Worm (Caenorhabditis elegans) whole organism, L4 larva: ENCODE measurements around the gene W09G12.10.
"Not testable (repeated sequence)": the region's sequence is repeated elsewhere in the genome, so short reads cannot be mapped to it uniquely, and the experiment has no call there.

ENCODE experiments used
- F10B5.3 ChIP-seq: sonication (generic microtip); optimal IDR thresholded peaks from 2 replicates; lab custom pipeline; 2016; ENCODE audit warnings: mild to moderate bottlenecking, missing genetic modification characterization, missing compliant biosample characterization
- T20F7.1 ChIP-seq: fragments of 200-800 bp; sonication (Bioruptor generic); optimal IDR thresholded peaks from 2 replicates; lab custom pipeline; 2018; ENCODE audit warnings: mild to moderate bottlenecking, missing genetic modification characterization, missing compliant biosample characterization
- Y105C5A.15 ChIP-seq: fragments of 200-800 bp; sonication (Bioruptor generic); IDR thresholded peaks from 2 replicates; pipeline ENCODE4 v1.3.6; 2022; ENCODE audit warnings: missing genetic modification characterization, missing compliant biosample characterization
- Y48G9A.11 ChIP-seq: fragments of 200-800 bp; sonication (Bioruptor generic); IDR thresholded peaks from 2 replicates; pipeline ENCODE4 v1.3.6; 2022; ENCODE audit warnings: missing genetic modification reagents, missing genetic modification characterization, missing compliant biosample characterization
- aha-1 ChIP-seq: fragments of 150-350 bp; peaks from one replicate; lab custom pipeline; 2014; ENCODE audit warnings: missing biosample characterization, missing genetic modification characterization
- ama-1 ChIP-seq: fragments of 150-350 bp; optimal IDR thresholded peaks from 2 replicates; lab custom pipeline; 2014; ENCODE audit warnings: inconsistent platforms, mixed read lengths
- ceh-28 ChIP-seq: fragments of 150-350 bp; optimal IDR thresholded peaks from 2 replicates; lab custom pipeline; 2014; ENCODE audit warnings: missing biosample characterization, missing genetic modification reagents, missing genetic modification characterization
- ces-1 ChIP-seq: fragments of 150-350 bp; sonication (generic microtip); optimal IDR thresholded peaks from 4 replicates; lab custom pipeline; 2014; ENCODE audit warnings: missing biosample characterization, missing genetic modification reagents, missing genetic modification characterization
- ctbp-1 ChIP-seq: fragments of 200-800 bp; sonication (Bioruptor generic); IDR thresholded peaks from 2 replicates; pipeline ENCODE4 v1.3.6; 2022; ENCODE audit warnings: missing genetic modification reagents, missing genetic modification characterization, missing compliant biosample characterization
- daf-16 ChIP-seq, 3 experiments: sonication (generic microtip); optimal IDR thresholded peaks; 2 replicates each; lab custom pipeline; 2016 to 2017; ENCODE audit warnings: missing genetic modification characterization in 3 of 3, missing genetic modification reagents in 3 of 3, mild to moderate bottlenecking in 2 of 3, missing compliant biosample characterization in 2 of 3, missing biosample characterization in 1 of 3, moderate library complexity in 1 of 3
- dmd-6 ChIP-seq: fragments of 200-800 bp; sonication (Bioruptor generic); IDR thresholded peaks from 2 replicates; pipeline ENCODE4 v1.3.6; 2022; ENCODE audit warnings: missing genetic modification reagents, missing genetic modification characterization, missing compliant biosample characterization
- dmd-8 ChIP-seq: fragments of 200-800 bp; sonication (Bioruptor generic); IDR thresholded peaks from 2 replicates; pipeline ENCODE4 v1.3.6; 2022; ENCODE audit warnings: missing genetic modification characterization, missing compliant biosample characterization
- dmd-9 ChIP-seq: fragments of 200-800 bp; sonication (Bioruptor generic); IDR thresholded peaks from 2 replicates; pipeline ENCODE4 v1.3.6; 2022; ENCODE audit warnings: missing genetic modification reagents, missing genetic modification characterization, missing compliant biosample characterization
- dpl-1 ChIP-seq: fragments of 150-350 bp; optimal IDR thresholded peaks from 2 replicates; lab custom pipeline; 2014; ENCODE audit warnings: missing biosample characterization, missing genetic modification reagents, missing genetic modification characterization
- fkh-10 ChIP-seq: fragments of 150-350 bp; optimal IDR thresholded peaks from 2 replicates; lab custom pipeline; 2014; ENCODE audit warnings: missing biosample characterization, missing genetic modification reagents, missing genetic modification characterization
- gei-8 ChIP-seq: fragments of 200-800 bp; sonication (Bioruptor generic); optimal IDR thresholded peaks from 2 replicates; lab custom pipeline; 2018; ENCODE audit warnings: mild to moderate bottlenecking, missing genetic modification characterization, missing compliant biosample characterization
- hlh-11 ChIP-seq: fragments of 200-800 bp; sonication (Bioruptor generic); optimal IDR thresholded peaks from 2 replicates; lab custom pipeline; 2018; ENCODE audit warnings: mild to moderate bottlenecking, missing genetic modification characterization, missing compliant biosample characterization
- hlh-30 ChIP-seq: sonication (generic microtip); optimal IDR thresholded peaks from 2 replicates; lab custom pipeline; 2017; ENCODE audit warnings: antibody characterized with exemption, mild to moderate bottlenecking, missing genetic modification characterization, missing compliant biosample characterization; ENCODE audit not compliant: insufficient read depth
- lim-7 ChIP-seq: fragments of 200-800 bp; sonication (Bioruptor generic); IDR thresholded peaks from 2 replicates; pipeline ENCODE4 v1.3.6; 2022; ENCODE audit warnings: missing genetic modification characterization, missing compliant biosample characterization
- lin-38 ChIP-seq: fragments of 200-800 bp; sonication (Bioruptor generic); IDR thresholded peaks from 2 replicates; pipeline ENCODE4 v1.3.6; 2022; ENCODE audit warnings: missing genetic modification reagents, missing genetic modification characterization, missing compliant biosample characterization
- lin-39 ChIP-seq: fragments of 150-350 bp; optimal IDR thresholded peaks from 2 replicates; lab custom pipeline; 2014; ENCODE audit warnings: missing biosample characterization, missing genetic modification reagents, missing genetic modification characterization
- lsy-2 ChIP-seq, 2 experiments: fragments of 150-350 bp in 1 of 2; sonication (generic microtip) in 1 of 2; optimal IDR thresholded peaks; 2 replicates each; lab custom pipeline; 2014 to 2017; ENCODE audit warnings: missing biosample characterization in 2 of 2, missing genetic modification characterization in 2 of 2
- madf-5 ChIP-seq, 2 experiments: fragments of 200-800 bp; sonication (Bioruptor generic); IDR thresholded peaks; 2 replicates each; pipeline ENCODE4 v1.3.6; 2022; ENCODE audit warnings: missing compliant biosample characterization in 2 of 2, missing genetic modification characterization in 2 of 2
- mdl-1 ChIP-seq, 2 experiments: fragments of 150-350 bp in 1 of 2; sonication (generic microtip) in 1 of 2; optimal IDR thresholded peaks; 2 replicates each; lab custom pipeline; 2014 to 2017; ENCODE audit warnings: missing biosample characterization in 2 of 2, missing genetic modification characterization in 2 of 2
- mdt-29 ChIP-seq: fragments of 200-800 bp; sonication (Bioruptor generic); IDR thresholded peaks from 2 replicates; pipeline ENCODE4 v1.3.6; 2022; ENCODE audit warnings: missing genetic modification reagents, missing genetic modification characterization, missing compliant biosample characterization
- nhr-42 ChIP-seq: fragments of 200-800 bp; sonication (Bioruptor generic); IDR thresholded peaks from 2 replicates; pipeline ENCODE4 v1.3.6; 2022; ENCODE audit warnings: missing genetic modification characterization, missing compliant biosample characterization
- pha-4 ChIP-seq, 2 experiments: fragments of 150-350 bp in 1 of 2; fragments of 200-800 bp in 1 of 2; sonication (Bioruptor generic) in 1 of 2; IDR thresholded peaks in 1 of 2; optimal IDR thresholded peaks in 1 of 2; 2 replicates each; pipeline versions ENCODE4 v1.3.6 to Lab custom; 2014 to 2022; ENCODE audit warnings: missing genetic modification characterization in 2 of 2, missing genetic modification reagents in 2 of 2, missing biosample characterization in 1 of 2, missing compliant biosample characterization in 1 of 2
- rbr-2 ChIP-seq: sonication (generic microtip); optimal IDR thresholded peaks from 2 replicates; lab custom pipeline; 2016; ENCODE audit warnings: missing genotype, missing genetic modification characterization, missing compliant biosample characterization
- saeg-2 ChIP-seq: fragments of 200-800 bp; sonication (Bioruptor generic); IDR thresholded peaks from 2 replicates; pipeline ENCODE4 v1.3.6; 2022; ENCODE audit warnings: missing genetic modification reagents, missing genetic modification characterization, missing compliant biosample characterization
- ztf-11 ChIP-seq: fragments of 150-350 bp; optimal IDR thresholded peaks from 2 replicates; lab custom pipeline; 2014; ENCODE audit warnings: missing biosample characterization, missing genetic modification characterization

The W09G12.10 gene

ce11 chrIV:1192765-1193164 is 28.3 kb downstream of the W09G12.10 start, which contains the start of gene spl-3:
spl-3 (plus strand) TSS chrIV:1193065.
- TF ChIP-seq ztf-11 (tag; lab: Kevin White, UChicago) (no peak), ctbp-1 (no peak), hlh-11 (tag; lab: Kevin White, UChicago) (no peak), ama-1 (no peak), gei-8 (GFP tag; lab: Kevin White, UChicago) (no peak), lin-38 (GFP tag; lab: Robert Waterston, UW) (no peak), T20F7.1 (GFP tag; lab: Kevin White, UChicago) (no peak), dmd-6 (no peak), Y105C5A.15 (GFP tag; lab: Robert Waterston, UW) (no peak), nhr-42 (GFP tag; lab: Robert Waterston, UW) (no peak), dmd-8 (GFP tag; lab: Robert Waterston, UW) (no peak)
- TF ChIP-seq, all 104 proteins: peak for 0

- TF ChIP-seq aha-1 (tag; lab: Kevin White, UChicago), result peak; percentile 63
Measured at ce11 chrIV:1187502-1187901, 33.6 kb downstream of the W09G12.10 start, which contains the start of gene mdt-20. mdt-20 (plus strand) TSS chrIV:1187802.

ce11 chrIV:1182292-1182691 is 38.8 kb downstream of the W09G12.10 start, which contains the start of gene rmif-2:
rmif-2 (plus strand) TSS chrIV:1182592.
- not testable (repeated sequence) for TF ChIP-seq lim-7 (GFP tag; lab: Robert Waterston, UW); pha-4 (GFP tag; IDR thresholded peaks at IDR 0.05; lab: Robert Waterston, UW); pha-4 (tag; optimal IDR thresholded peaks at IDR 0.05; lab: Kevin White, UChicago); mdt-29 (GFP tag; lab: Robert Waterston, UW)

ce11 chrIV:1177683-1178082 is 43.4 kb downstream of the W09G12.10 start, which contains the start of gene Y104H12D.2:
Y104H12D.2 (plus strand) TSS chrIV:1178022.
- TF ChIP-seq saeg-2 (GFP tag; lab: Robert Waterston, UW) (no peak), dmd-9 (GFP tag; lab: Robert Waterston, UW) (no peak), dpl-1 (GFP tag; lab: Kevin White, UChicago) (peak; percentile 90), Y48G9A.11 (peak; percentile 96), hlh-30 (peak; percentile 15), T20F7.1 (GFP tag; lab: Kevin White, UChicago) (peak; percentile 97), lin-39 (no peak), ces-1 (GFP tag; lab: Kevin White, UChicago) (no peak), F10B5.3 (tag; lab: Kevin White, UChicago) (no peak), daf-16 (GFP tag; optimal IDR thresholded peaks at IDR 0.05; lab: Kevin White, UChicago) (no peak), daf-16 (tag; optimal IDR thresholded peaks at IDR 0.05; lab: Kevin White, UChicago) (peak; percentile 41), lsy-2 (tag; optimal IDR thresholded peaks at IDR 0.05; lab: Kevin White, UChicago) (peak in 1 of 2 experiments; percentile 49)

ce11 chrIV:1176613-1177012 is 44.5 kb downstream of the W09G12.10 start:
- no peak for TF ChIP-seq gei-8 (GFP tag; lab: Kevin White, UChicago)
- TF ChIP-seq mdl-1 (tag; optimal IDR thresholded peaks at IDR 0.05; lab: Kevin White, UChicago), result no peak
- TF ChIP-seq ceh-28, result peak; percentile 60
- TF ChIP-seq, all 104 proteins: peak for 1

ce11 chrIV:1174411-1174810 is 46.7 kb downstream of the W09G12.10 start:
- TF ChIP-seq madf-5 (GFP tag; IDR thresholded peaks at IDR 0.05; lab: Robert Waterston, UW), result no peak
- TF ChIP-seq rbr-2 (tag; lab: Kevin White, UChicago), result no peak
- TF ChIP-seq fkh-10 (GFP tag; lab: Kevin White, UChicago), result no peak
- peak; percentile 60 for TF ChIP-seq ceh-28
